Worm (Caenorhabditis elegans): ENCODE data around the gene F11A5.13.

DNA sequence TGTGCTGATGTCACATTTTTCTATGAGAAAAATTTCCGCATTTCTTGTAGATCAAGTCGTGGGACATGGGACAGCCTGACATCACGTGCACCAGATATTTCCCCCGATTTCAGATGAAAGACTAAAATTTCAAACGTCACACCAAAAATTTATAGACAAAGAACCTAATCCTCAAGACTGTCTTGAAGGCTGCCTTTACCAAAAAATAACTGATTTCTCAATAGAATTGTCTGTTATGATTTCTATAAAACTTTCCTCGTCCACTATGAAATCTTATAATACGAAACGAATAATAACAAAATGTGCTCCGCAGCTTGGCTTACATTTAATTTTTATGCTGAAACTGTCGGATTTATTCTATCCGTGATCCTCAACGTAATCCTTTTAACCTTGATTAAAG, 46.1 kb downstream of the F11A5.13 start, which contains the start of gene str-106:
- TF ChIP-seq fos-1 (tag; optimal IDR thresholded peaks at IDR 0.05) = no peak
- TF ChIP-seq lin-15B (tag; optimal IDR thresholded peaks at IDR 0.05) = no peak
- no peak for TF ChIP-seq nhr-76 (tag; optimal IDR thresholded peaks at IDR 0.05)
- no peak for TF ChIP-seq nfya-1 (tag; optimal IDR thresholded peaks at IDR 0.05; ENCODE audit: insufficient read depth)
- no peak for TF ChIP-seq mml-1 (tag; optimal IDR thresholded peaks at IDR 0.05)
- TF ChIP-seq snpc-4 (tag; optimal IDR thresholded peaks at IDR 0.05) = no peak
- TF ChIP-seq pqm-1 (tag; optimal IDR thresholded peaks at IDR 0.05) = no peak
- TF ChIP-seq ama-1 (optimal IDR thresholded peaks at IDR 0.05) = no peak
- no peak for TF ChIP-seq lin-39 (tag; optimal IDR thresholded peaks at IDR 0.05)
- TF ChIP-seq nhr-28 (tag; optimal IDR thresholded peaks at IDR 0.05) = no peak
- TF ChIP-seq nhr-11 (tag; optimal IDR thresholded peaks at IDR 0.05) = no peak
- no peak for TF ChIP-seq elt-1 (tag; optimal IDR thresholded peaks at IDR 0.05)
- no peak for TF ChIP-seq sea-2 (GFP tag; optimal IDR thresholded peaks at IDR 0.05)
- TF ChIP-seq hmg-11 (tag; optimal IDR thresholded peaks at IDR 0.05) = no peak

Data from whole organism, L3 larva.